Fruit fly (Drosophila melanogaster) Kc167 (cell line): ENCODE results near the gene Gcna.

Experiments used
- Myc ChIP-seq: fragments of >200 bp; optimal IDR thresholded peaks from 2 replicates; lab custom pipeline; 2017; ENCODE audit warnings: missing external identifiers
- Sin3A ChIP-seq: fragments of >200 bp; optimal IDR thresholded peaks from 2 replicates; lab custom pipeline; 2018; ENCODE audit warnings: missing external identifiers
- h ChIP-seq: fragments of >200 bp; optimal IDR thresholded peaks from 3 replicates; lab custom pipeline; 2018; ENCODE audit warnings: missing external identifiers
- insv ChIP-seq: fragments of >200 bp; optimal IDR thresholded peaks from 3 replicates; lab custom pipeline; 2018; ENCODE audit warnings: missing external identifiers
- psq ChIP-seq: fragments of >200 bp; optimal IDR thresholded peaks from 2 replicates; lab custom pipeline; 2017; ENCODE audit warnings: missing external identifiers
- ttk ChIP-seq: sonication (Bioruptor generic); optimal IDR thresholded peaks from 2 replicates; lab custom pipeline; 2017; ENCODE audit warnings: missing external identifiers

Gcna gene

dm6 chrX:1849914-1850313, 15.7 kb downstream of the Gcna start:
- TF ChIP-seq h = no peak
- TF ChIP-seq insv = no peak
- TF ChIP-seq ttk (lab: Kevin White, UChicago) = no peak
- TF ChIP-seq Sin3A (lab: Kevin White, UChicago) = no peak
- TF ChIP-seq Myc (lab: Kevin White, UChicago) = no peak
- no peak for TF ChIP-seq psq

dm6 chrX:1848624-1849198, 16.9 kb downstream of the Gcna start:
- TF ChIP-seq ttk (lab: Kevin White, UChicago) (no peak), Myc (lab: Kevin White, UChicago) (no peak), h (no peak), insv (no peak), Sin3A (lab: Kevin White, UChicago) (no peak), psq (no peak)

dm6 chrX:1847735-1848134, 17.9 kb downstream of the Gcna start:
- TF ChIP-seq ttk (lab: Kevin White, UChicago) (no peak), psq (no peak), insv (no peak), h (no peak), Sin3A (lab: Kevin White, UChicago) (no peak), Myc (lab: Kevin White, UChicago) (no peak)

DNA sequence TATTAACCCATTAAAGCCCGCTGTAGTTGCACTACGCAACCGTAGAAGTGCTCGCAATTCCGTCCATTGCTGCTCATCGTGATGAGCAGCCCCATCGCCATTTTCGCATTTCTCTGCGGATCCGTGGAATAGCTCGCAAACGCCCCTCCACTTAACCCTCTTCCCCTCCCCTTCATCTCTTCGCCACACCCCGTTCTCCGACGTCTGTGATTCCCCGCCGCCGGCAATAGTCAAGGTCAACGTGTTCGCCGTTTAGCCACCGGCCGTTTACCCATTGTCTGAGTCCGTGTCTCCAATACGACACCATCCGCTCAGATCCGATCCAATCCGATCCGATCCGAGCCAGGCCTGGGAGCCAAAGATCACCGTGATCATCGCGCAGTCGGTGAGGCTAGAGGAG, 19.2 kb downstream of the Gcna start:
- TF ChIP-seq h = no peak
- TF ChIP-seq Sin3A (lab: Kevin White, UChicago) = no peak
- TF ChIP-seq Myc (lab: Kevin White, UChicago) = no peak
- TF ChIP-seq insv = no peak
- no peak for TF ChIP-seq psq
- no peak for TF ChIP-seq ttk (lab: Kevin White, UChicago)

- no peak for TF ChIP-seq Sin3A (lab: Kevin White, UChicago)
- no peak for TF ChIP-seq ttk (lab: Kevin White, UChicago)
- TF ChIP-seq h = no peak
- TF ChIP-seq insv = no peak
- no peak for TF ChIP-seq Myc (lab: Kevin White, UChicago)
- no peak for TF ChIP-seq psq
Observed at dm6 chrX:1845413-1845951, 20.2 kb downstream of the Gcna start.

DNA sequence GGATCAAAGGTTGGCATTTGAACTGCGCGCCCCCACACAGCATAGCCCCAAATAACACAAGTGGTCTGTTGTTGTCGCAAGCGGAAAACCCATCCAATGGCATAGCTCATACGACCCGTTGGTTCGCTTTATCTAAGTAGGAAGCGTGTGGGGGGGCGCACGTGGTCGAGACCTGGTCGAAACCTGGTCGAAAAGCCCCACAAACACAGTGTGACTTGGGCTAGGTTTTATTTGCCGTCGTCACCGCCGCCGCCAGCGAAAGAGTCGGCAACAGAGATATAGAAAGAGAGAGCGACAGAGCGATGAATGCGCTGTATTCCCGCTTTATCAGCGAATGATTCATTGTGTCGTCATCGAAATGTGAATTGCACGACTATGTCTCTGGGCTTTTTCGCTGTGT, 22.8 kb downstream of the Gcna start:
- no peak for TF ChIP-seq Myc (lab: Kevin White, UChicago)

dm6 chrX:1840520-1840919, 25.1 kb downstream of the Gcna start:
- TF ChIP-seq insv = no peak
- no peak for TF ChIP-seq Myc (lab: Kevin White, UChicago)
- TF ChIP-seq h = no peak
- no peak for TF ChIP-seq ttk (lab: Kevin White, UChicago)
- no peak for TF ChIP-seq psq
- TF ChIP-seq Sin3A (lab: Kevin White, UChicago) = no peak

DNA sequence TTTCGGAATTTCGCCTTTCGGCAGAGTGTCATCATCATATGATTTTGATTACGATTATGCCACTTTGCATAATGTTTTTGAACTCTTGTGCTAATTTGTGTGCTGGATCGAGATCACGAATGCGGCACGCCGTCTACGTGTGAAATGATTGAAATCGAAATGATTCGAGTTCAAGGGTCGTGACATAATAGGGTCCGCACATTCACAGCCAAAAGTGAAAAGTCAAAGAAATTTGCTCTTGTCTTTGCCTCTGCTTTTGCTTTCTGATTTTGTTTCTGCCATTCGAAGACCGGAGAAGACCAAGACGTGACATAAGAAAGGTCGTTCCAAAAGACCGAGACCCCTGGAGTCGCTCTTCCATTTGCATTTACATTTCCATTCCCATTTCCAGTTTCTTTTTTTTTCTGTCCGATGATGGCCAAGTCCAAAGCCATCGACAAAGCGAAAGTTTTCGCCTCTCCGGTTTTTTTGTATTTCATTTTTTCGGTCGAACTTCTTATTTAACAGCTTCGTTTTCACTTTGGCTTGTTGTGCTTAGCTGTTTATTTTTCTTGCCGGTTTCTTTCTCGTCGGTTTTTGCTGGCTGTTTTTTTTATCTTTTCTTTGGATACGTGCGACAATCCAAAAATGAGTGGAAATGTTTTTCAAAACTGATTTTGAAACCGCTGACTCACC, 30.8 kb downstream of the Gcna start:
- no peak for TF ChIP-seq h
- no peak for TF ChIP-seq psq
- TF ChIP-seq ttk (lab: Kevin White, UChicago) = no peak
- no peak for TF ChIP-seq insv
- no peak for TF ChIP-seq Myc (lab: Kevin White, UChicago)
- TF ChIP-seq Sin3A (lab: Kevin White, UChicago) = no peak

- no peak for TF ChIP-seq Myc (lab: Kevin White, UChicago)
- no peak for TF ChIP-seq psq
- TF ChIP-seq insv = no peak
- TF ChIP-seq h = no peak
- no peak for TF ChIP-seq ttk (lab: Kevin White, UChicago)
- TF ChIP-seq Sin3A (lab: Kevin White, UChicago) = no peak
Observed at dm6 chrX:1832699-1833098, 32.9 kb downstream of the Gcna start.

DNA sequence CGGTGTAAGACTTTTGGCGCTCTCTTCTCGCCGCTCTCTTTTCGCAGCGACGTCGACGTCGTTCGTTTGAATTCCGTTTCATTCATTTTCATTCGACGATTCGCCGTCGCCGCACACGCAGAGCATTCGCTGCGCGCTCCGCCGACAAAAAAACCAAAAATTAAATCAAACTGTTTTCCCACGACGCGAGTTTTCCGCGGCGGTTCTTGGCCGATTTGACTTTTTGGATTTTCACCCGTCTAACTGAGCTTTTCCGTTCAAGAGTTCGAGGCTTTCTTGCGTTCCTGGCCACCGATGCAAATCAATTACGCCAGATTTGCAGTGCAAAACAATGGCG, 34.4 kb downstream of the Gcna start:
- TF ChIP-seq Myc (lab: Kevin White, UChicago) (no peak), psq (no peak), h (no peak), ttk (lab: Kevin White, UChicago) (no peak), insv (no peak), Sin3A (lab: Kevin White, UChicago) (no peak)

dm6 chrX:1830396-1831218, 35.0 kb downstream of the Gcna start:
- TF ChIP-seq h = no peak
- TF ChIP-seq Sin3A (lab: Kevin White, UChicago) = no peak
- no peak for TF ChIP-seq Myc (lab: Kevin White, UChicago)
- TF ChIP-seq psq = no peak
- TF ChIP-seq ttk (lab: Kevin White, UChicago) = no peak
- no peak for TF ChIP-seq insv

DNA sequence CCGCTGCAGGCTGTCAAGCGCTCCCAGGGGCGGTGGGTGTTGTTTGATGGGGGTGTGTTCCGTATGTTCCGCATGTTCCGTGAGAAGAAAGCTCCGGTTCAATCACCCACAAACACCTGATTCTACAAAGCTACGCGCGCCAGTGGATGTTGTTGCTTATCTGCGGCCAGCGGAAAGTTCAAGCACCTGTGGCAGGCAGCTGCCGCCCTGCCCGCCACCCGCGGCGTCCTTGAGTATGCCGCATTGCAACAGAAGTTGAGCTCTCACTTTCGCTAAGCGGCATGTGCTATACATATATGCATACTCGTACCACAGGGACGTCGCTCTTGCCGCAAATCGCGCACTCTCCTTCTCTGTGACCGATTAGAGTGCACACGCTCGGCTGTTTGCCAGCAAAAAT, 37.5 kb downstream of the Gcna start:
- TF ChIP-seq psq = no peak
- no peak for TF ChIP-seq insv
- no peak for TF ChIP-seq h
- TF ChIP-seq Myc (lab: Kevin White, UChicago) = no peak
- TF ChIP-seq ttk (lab: Kevin White, UChicago) = no peak
- TF ChIP-seq Sin3A (lab: Kevin White, UChicago) = no peak
